Worm (Caenorhabditis elegans): ENCODE data around the gene C08E8.11.

- TF ChIP-seq ztf-11 (tag; optimal IDR thresholded peaks at IDR 0.05) (no peak), ces-1 (GFP tag; optimal IDR thresholded peaks at IDR 0.05) (no peak), nhr-12 (tag; optimal IDR thresholded peaks at IDR 0.05) (no peak), lsy-2 (tag; optimal IDR thresholded peaks at IDR 0.05) (no peak), ceh-39 (tag; optimal IDR thresholded peaks at IDR 0.05) (no peak), nhr-237 (tag; optimal IDR thresholded peaks at IDR 0.05) (no peak), unc-62 (GFP tag; optimal IDR thresholded peaks at IDR 0.05) (no peak), blmp-1 (tag; optimal IDR thresholded peaks at IDR 0.05) (no peak), unc-39 (tag; optimal IDR thresholded peaks at IDR 0.05) (no peak), zip-8 (tag; optimal IDR thresholded peaks at IDR 0.05) (no peak), elt-1 (tag; optimal IDR thresholded peaks at IDR 0.05; ENCODE audit: borderline replicate concordance, insufficient read depth) (no peak)
These were observed 9.1 kb downstream of the C08E8.11 start, which contains the start of gene C08E8.5 for ce11 chrV:18359888-18360287.
